Fruit fly (Drosophila melanogaster) whole organism, embryonic: Measurements from ENCODE around the gene CG9270.

Experiments used
- CG12071 ChIP-seq: fragments of 200-800 bp; sonication (Bioruptor generic); optimal IDR thresholded peaks from 3 replicates; lab custom pipeline; 2018; ENCODE audit warnings: missing biosample characterization, mild to moderate bottlenecking, missing genetic modification characterization
- CG12219 ChIP-seq: fragments of 200-800 bp; sonication (Bioruptor generic); optimal IDR thresholded peaks from 3 replicates; lab custom pipeline; 2018; ENCODE audit warnings: missing biosample characterization, mild to moderate bottlenecking, missing genetic modification characterization
- CG16779 ChIP-seq: fragments of 200-800 bp; sonication (Bioruptor generic); IDR thresholded peaks from 2 replicates; pipeline ENCODE4 v1.3.6; 2022; ENCODE audit warnings: missing biosample characterization, missing genetic modification characterization
- CG4328 ChIP-seq: fragments of 200-800 bp; sonication (Bioruptor generic); optimal IDR thresholded peaks from 3 replicates; lab custom pipeline; 2017; ENCODE audit warnings: missing biosample characterization, missing genetic modification reagents, missing genetic modification characterization
- CG4730 ChIP-seq: fragments of 200-800 bp; sonication (Bioruptor generic); IDR thresholded peaks from 2 replicates; pipeline ENCODE4 v1.3.6; 2022; ENCODE audit warnings: missing biosample characterization, missing genetic modification characterization
- CG7786 ChIP-seq: fragments of 200-800 bp; sonication (Bioruptor generic); optimal IDR thresholded peaks from 2 replicates; lab custom pipeline; 2016; ENCODE audit warnings: missing biosample characterization, missing genetic modification characterization
- Gug ChIP-seq: fragments of 200-800 bp; sonication (Bioruptor generic); IDR thresholded peaks from 4 replicates; pipeline ENCODE4 v1.3.6; 2022; ENCODE audit warnings: missing biosample characterization, missing genetic modification characterization
- Hr3 ChIP-seq: fragments of 200-800 bp; sonication (Bioruptor generic); optimal IDR thresholded peaks from 3 replicates; lab custom pipeline; 2016; ENCODE audit warnings: missing biosample characterization, missing genetic modification characterization
- Lpt ChIP-seq: fragments of >200 bp; optimal IDR thresholded peaks from 2 replicates; lab custom pipeline; 2018; ENCODE audit warnings: missing biosample characterization, missing genetic modification characterization
- ase ChIP-seq: fragments of 200-800 bp; sonication (Bioruptor generic); IDR thresholded peaks from 3 replicates; pipeline ENCODE4 v1.3.6; 2022; ENCODE audit warnings: missing biosample characterization, missing genetic modification characterization

dm6 chr2L:20950421-20951108 lies 16.7 kb upstream of the CG9270 start:
- TF ChIP-seq CG16779 (no peak), Lpt (GFP tag; lab: Kevin White, UChicago) (no peak), CG12219 (GFP tag; lab: Kevin White, UChicago) (peak; percentile 53), ase (GFP tag; lab: Robert Waterston, UW) (0 out of 3 replicates have a peak, but pooled peaks have one; percentile 13), CG4328 (no peak), CG12071 (GFP tag; lab: Kevin White, UChicago) (peak; percentile 15), Hr3 (GFP tag; lab: Kevin White, UChicago) (peak; percentile 38), Gug (no peak), CG7786 (peak; percentile 10), CG4730 (GFP tag; lab: Robert Waterston, UW) (no peak)
